Worm (Caenorhabditis elegans) whole organism, mixed stage, embryonic: ENCODE data around the gene C50H11.8.

ENCODE experiments used
- bed-3 ChIP-seq: fragments of 200-800 bp; sonication (Bioruptor generic); optimal IDR thresholded peaks from 3 replicates; lab custom pipeline; 2018; ENCODE audit warnings: mild to moderate bottlenecking, missing genetic modification characterization, moderate library complexity, missing compliant biosample characterization
- blmp-1 ChIP-seq: fragments of 150-350 bp; optimal IDR thresholded peaks from 2 replicates; lab custom pipeline; 2014; ENCODE audit warnings: missing biosample characterization, missing genetic modification characterization
- ces-1 ChIP-seq: fragments of 150-350 bp; optimal IDR thresholded peaks from 2 replicates; lab custom pipeline; 2014; ENCODE audit warnings: missing biosample characterization, missing genetic modification reagents, missing genetic modification characterization
- elt-1 ChIP-seq: sonication (generic microtip); optimal IDR thresholded peaks from 2 replicates; lab custom pipeline; 2017; ENCODE audit warnings: missing genetic modification characterization, mild to moderate bottlenecking, missing compliant biosample characterization, antibody characterized with exemption, moderate library complexity, borderline replicate concordance; ENCODE audit not compliant: insufficient read depth
- ham-2 ChIP-seq: fragments of 200-800 bp; sonication (Bioruptor generic); optimal IDR thresholded peaks from 2 replicates; lab custom pipeline; 2018; ENCODE audit warnings: mild to moderate bottlenecking, missing genetic modification characterization, missing compliant biosample characterization
- lin-32 ChIP-seq: fragments of 200-800 bp; sonication (Bioruptor generic); optimal IDR thresholded peaks from 2 replicates; lab custom pipeline; 2018; ENCODE audit warnings: mild to moderate bottlenecking, missing genetic modification characterization, missing compliant biosample characterization
- lsy-2 ChIP-seq: fragments of 150-350 bp; optimal IDR thresholded peaks from 2 replicates; lab custom pipeline; 2014; ENCODE audit warnings: missing biosample characterization, missing genetic modification characterization
- mab-5 ChIP-seq: fragments of 150-350 bp; optimal IDR thresholded peaks from 2 replicates; lab custom pipeline; 2014; ENCODE audit warnings: missing biosample characterization, missing genetic modification characterization
- nhr-237 ChIP-seq: fragments of 150-350 bp; optimal IDR thresholded peaks from 2 replicates; lab custom pipeline; 2014; ENCODE audit warnings: missing biosample characterization, missing genetic modification characterization
- nhr-28 ChIP-seq: fragments of 150-350 bp; optimal IDR thresholded peaks from 2 replicates; lab custom pipeline; 2014; ENCODE audit warnings: missing biosample characterization, missing genetic modification characterization
- pha-4 ChIP-seq: fragments of 150-350 bp; optimal IDR thresholded peaks from 2 replicates; lab custom pipeline; 2018; ENCODE audit warnings: missing biosample characterization, missing genetic modification reagents, missing genetic modification characterization
- unc-39 ChIP-seq: fragments of 150-350 bp; optimal IDR thresholded peaks from 2 replicates; lab custom pipeline; 2014; ENCODE audit warnings: missing biosample characterization, missing genetic modification characterization
- unc-62 ChIP-seq: fragments of 150-350 bp; optimal IDR thresholded peaks from 2 replicates; lab custom pipeline; 2014; ENCODE audit warnings: missing biosample characterization, missing genetic modification reagents, missing genetic modification characterization
- ztf-11 ChIP-seq: fragments of 150-350 bp; optimal IDR thresholded peaks from 2 replicates; lab custom pipeline; 2014; ENCODE audit warnings: missing biosample characterization, missing genetic modification characterization

ce11 chrV:3100527-3100926 lies 46.2 kb downstream of the C50H11.8 start:
- TF ChIP-seq unc-62 (no peak), elt-1 (tag; lab: Kevin White, UChicago) (no peak), nhr-237 (tag; lab: Kevin White, UChicago) (no peak), mab-5 (no peak), ces-1 (no peak), ham-2 (GFP tag; lab: Kevin White, UChicago) (no peak), unc-39 (tag; lab: Kevin White, UChicago) (no peak), pha-4 (tag; lab: Kevin White, UChicago) (no peak), ztf-11 (no peak), lin-32 (GFP tag; lab: Kevin White, UChicago) (no peak), blmp-1 (no peak), nhr-28 (tag; lab: Kevin White, UChicago) (no peak), lsy-2 (tag; lab: Kevin White, UChicago) (no peak), bed-3 (GFP tag; lab: Kevin White, UChicago) (no peak)
